Worm (Caenorhabditis elegans): ENCODE data around the gene K05F1.6.

ce11 chrII:5794195-5794594 is 11.9 kb downstream of the K05F1.6 start, which contains the start of gene acdh-8:
- no peak for TF ChIP-seq ztf-11 (tag; optimal IDR thresholded peaks at IDR 0.05)
- TF ChIP-seq elt-3 (tag; optimal IDR thresholded peaks at IDR 0.05), result no peak
- TF ChIP-seq nhr-77 (tag; optimal IDR thresholded peaks at IDR 0.05), result no peak
- no peak for TF ChIP-seq egl-27 (tag; optimal IDR thresholded peaks at IDR 0.05)
- TF ChIP-seq mdl-1 (tag; optimal IDR thresholded peaks at IDR 0.05), result no peak
